Worm (Caenorhabditis elegans): ENCODE data around the gene txt-17.
A peak's percentile ranks its signal among the peaks of the same experiment; 100 is the strongest.

- TF ChIP-seq him-1 (tag; optimal IDR thresholded peaks at IDR 0.05): peak; percentile 0
- TF ChIP-seq dao-5 (tag; optimal IDR thresholded peaks at IDR 0.05): no peak
- TF ChIP-seq W03F9.2 (tag; optimal IDR thresholded peaks at IDR 0.05): peak; percentile 55
Measured at ce11 chrV:7084612-7085139, 31.7 kb upstream of the txt-17 start, which contains the start of gene mys-1.

All from whole organism, L4/young adult.